Worm (Caenorhabditis elegans): ENCODE data around the gene B0218.5.
"Not testable (repeated sequence)": the region's sequence is repeated elsewhere in the genome, so short reads cannot be mapped to it uniquely, and the experiment has no call there.

- not testable (repeated sequence) for TF ChIP-seq pha-4 (tag; optimal IDR thresholded peaks at IDR 0.05); lin-13 (tag; optimal IDR thresholded peaks at IDR 0.05); lsy-2 (tag; optimal IDR thresholded peaks at IDR 0.05); nhr-28 (tag; optimal IDR thresholded peaks at IDR 0.05); nhr-237 (tag; optimal IDR thresholded peaks at IDR 0.05); elt-1 (tag; optimal IDR thresholded peaks at IDR 0.05; ENCODE audit: borderline replicate concordance, insufficient read depth); ceh-39 (tag; optimal IDR thresholded peaks at IDR 0.05); nhr-12 (tag; optimal IDR thresholded peaks at IDR 0.05); ztf-11 (tag; optimal IDR thresholded peaks at IDR 0.05); bed-3 (GFP tag; optimal IDR thresholded peaks at IDR 0.05); elt-3 (tag; optimal IDR thresholded peaks at IDR 0.05); unc-62 (GFP tag; optimal IDR thresholded peaks at IDR 0.05)
These were observed 34.7 kb downstream of the B0218.5 start, which contains the start of gene erp-44.3 for ce11 chrIV:8122349-8122748.
